Worm (Caenorhabditis elegans) whole organism, late embryonic: ENCODE results near the gene zig-2.

Experiments used
- C08G9.2 ChIP-seq: sonication (generic microtip); optimal IDR thresholded peaks from 2 replicates; lab custom pipeline; 2016; ENCODE audit warnings: mild to moderate bottlenecking, missing genetic modification characterization, moderate library complexity, missing compliant biosample characterization
- F13H6.1 ChIP-seq: sonication (generic microtip); optimal IDR thresholded peaks from 2 replicates; lab custom pipeline; 2016; ENCODE audit warnings: missing genetic modification characterization, missing compliant biosample characterization
- K09A11.1 ChIP-seq: sonication (generic microtip); optimal IDR thresholded peaks from 2 replicates; lab custom pipeline; 2017; ENCODE audit warnings: antibody characterized with exemption, mild to moderate bottlenecking, missing genetic modification characterization, missing compliant biosample characterization; ENCODE audit not compliant: insufficient read depth
- T23F11.4 ChIP-seq: fragments of 200-800 bp; sonication (Bioruptor generic); optimal IDR thresholded peaks from 2 replicates; lab custom pipeline; 2018; ENCODE audit warnings: mild to moderate bottlenecking, missing genetic modification characterization, missing compliant biosample characterization
- ahr-1 ChIP-seq: sonication (generic microtip); optimal IDR thresholded peaks from 2 replicates; lab custom pipeline; 2016; ENCODE audit warnings: missing genetic modification characterization, missing compliant biosample characterization
- ceh-18 ChIP-seq: sonication (generic microtip); optimal IDR thresholded peaks from 2 replicates; lab custom pipeline; 2016; ENCODE audit warnings: missing genetic modification characterization, missing compliant biosample characterization
- ceh-2 ChIP-seq: sonication (generic microtip); optimal IDR thresholded peaks from 2 replicates; lab custom pipeline; 2016; ENCODE audit warnings: missing genotype, missing genetic modification characterization, missing compliant biosample characterization
- ceh-22 ChIP-seq: sonication (generic microtip); optimal IDR thresholded peaks from 2 replicates; lab custom pipeline; 2017; ENCODE audit warnings: missing biosample characterization, missing genetic modification characterization
- ceh-34 ChIP-seq: sonication (generic microtip); optimal IDR thresholded peaks from 2 replicates; lab custom pipeline; 2016; ENCODE audit warnings: mild to moderate bottlenecking, missing genetic modification characterization, missing compliant biosample characterization
- ceh-9 ChIP-seq: sonication (generic microtip); optimal IDR thresholded peaks from 2 replicates; lab custom pipeline; 2016; ENCODE audit warnings: mild to moderate bottlenecking, missing genetic modification characterization, inconsistent platforms, missing compliant biosample characterization
- che-1 ChIP-seq: sonication (generic microtip); optimal IDR thresholded peaks from 2 replicates; lab custom pipeline; 2016; ENCODE audit warnings: mild to moderate bottlenecking, missing genetic modification characterization, missing compliant biosample characterization
- dmd-4 ChIP-seq: sonication (generic microtip); optimal IDR thresholded peaks from 2 replicates; lab custom pipeline; 2016; ENCODE audit warnings: borderline replicate concordance, missing genetic modification characterization, missing compliant biosample characterization
- elt-4 ChIP-seq: sonication (generic microtip); optimal IDR thresholded peaks from 2 replicates; lab custom pipeline; 2016; ENCODE audit warnings: missing genetic modification characterization, missing compliant biosample characterization
- ets-4 ChIP-seq: sonication (generic microtip); optimal IDR thresholded peaks from 2 replicates; lab custom pipeline; 2016; ENCODE audit warnings: missing genetic modification characterization, missing compliant biosample characterization
- eyg-1 ChIP-seq: sonication (generic microtip); optimal IDR thresholded peaks from 2 replicates; lab custom pipeline; 2016; ENCODE audit warnings: missing genotype, missing genetic modification characterization, missing compliant biosample characterization
- gmeb-2 ChIP-seq: sonication (generic microtip); optimal IDR thresholded peaks from 2 replicates; lab custom pipeline; 2016; ENCODE audit warnings: missing genetic modification characterization, inconsistent platforms, missing compliant biosample characterization
- hlh-30 ChIP-seq: sonication (generic microtip); optimal IDR thresholded peaks from 2 replicates; lab custom pipeline; 2017; ENCODE audit warnings: antibody characterized with exemption, missing genetic modification characterization, missing compliant biosample characterization; ENCODE audit not compliant: insufficient read depth
- hlh-6 ChIP-seq: sonication (generic microtip); optimal IDR thresholded peaks from 2 replicates; lab custom pipeline; 2016; ENCODE audit warnings: missing genotype, missing genetic modification characterization, missing compliant biosample characterization
- hlh-8 ChIP-seq: sonication (generic microtip); optimal IDR thresholded peaks from 2 replicates; lab custom pipeline; 2016; ENCODE audit warnings: missing genotype, missing genetic modification characterization, missing compliant biosample characterization
- mec-3 ChIP-seq: sonication (generic microtip); optimal IDR thresholded peaks from 2 replicates; lab custom pipeline; 2016; ENCODE audit warnings: borderline replicate concordance, missing genetic modification characterization, missing compliant biosample characterization
- nhr-232 ChIP-seq: sonication (generic microtip); optimal IDR thresholded peaks from 2 replicates; lab custom pipeline; 2016; ENCODE audit warnings: missing genetic modification characterization, missing compliant biosample characterization
- npax-4 ChIP-seq: sonication (generic microtip); optimal IDR thresholded peaks from 2 replicates; lab custom pipeline; 2016; ENCODE audit warnings: missing genetic modification characterization, missing compliant biosample characterization
- odd-2 ChIP-seq: sonication (generic microtip); optimal IDR thresholded peaks from 2 replicates; lab custom pipeline; 2017; ENCODE audit warnings: antibody characterized with exemption, mild to moderate bottlenecking, missing genetic modification characterization, missing compliant biosample characterization
- pat-9 ChIP-seq: fragments of 200-800 bp; sonication (Bioruptor generic); optimal IDR thresholded peaks from 2 replicates; lab custom pipeline; 2018; ENCODE audit warnings: mild to moderate bottlenecking, missing genetic modification characterization, moderate library complexity, missing compliant biosample characterization
- pqm-1 ChIP-seq: sonication (generic microtip); optimal IDR thresholded peaks from 2 replicates; lab custom pipeline; 2016; ENCODE audit warnings: missing genetic modification characterization, missing compliant biosample characterization
- ref-2 ChIP-seq: sonication (generic microtip); optimal IDR thresholded peaks from 2 replicates; lab custom pipeline; 2016; ENCODE audit warnings: missing genetic modification characterization, missing compliant biosample characterization
- sox-4 ChIP-seq: sonication (generic microtip); optimal IDR thresholded peaks from 2 replicates; lab custom pipeline; 2017; ENCODE audit warnings: mild to moderate bottlenecking, missing genetic modification characterization, inconsistent platforms, missing compliant biosample characterization
- syd-9 ChIP-seq: sonication (generic microtip); optimal IDR thresholded peaks from 2 replicates; lab custom pipeline; 2016; ENCODE audit warnings: mild to moderate bottlenecking, missing genetic modification characterization, moderate library complexity, missing compliant biosample characterization
- ttx-3 ChIP-seq: sonication (generic microtip); optimal IDR thresholded peaks from 2 replicates; lab custom pipeline; 2016; ENCODE audit warnings: missing genetic modification reagents, missing genetic modification characterization, missing compliant biosample characterization
- unc-3 ChIP-seq, 2 experiments: fragments of 200-800 bp in 1 of 2; sonication (Bioruptor generic) in 1 of 2; sonication (generic microtip) in 1 of 2; conservative IDR thresholded peaks in 1 of 2; optimal IDR thresholded peaks in 1 of 2; 2 replicates each; pipeline versions ENCODE4 v1.3.6 to Lab custom; 2016 to 2022; ENCODE audit warnings: missing compliant biosample characterization in 2 of 2, missing genetic modification characterization in 2 of 2, missing genetic modification reagents in 1 of 2
- unc-42 ChIP-seq: sonication (generic microtip); optimal IDR thresholded peaks from 2 replicates; lab custom pipeline; 2016; ENCODE audit warnings: missing genotype, missing genetic modification characterization, missing compliant biosample characterization
- unc-55 ChIP-seq: sonication (generic microtip); optimal IDR thresholded peaks from 2 replicates; lab custom pipeline; 2017; ENCODE audit warnings: missing biosample characterization, missing genetic modification reagents, missing genetic modification characterization
- unc-86 ChIP-seq: sonication (generic microtip); optimal IDR thresholded peaks from 2 replicates; lab custom pipeline; 2016; ENCODE audit warnings: missing genetic modification characterization, missing compliant biosample characterization
- zip-5 ChIP-seq: sonication (generic microtip); optimal IDR thresholded peaks from 2 replicates; lab custom pipeline; 2016; ENCODE audit warnings: missing genetic modification characterization, missing compliant biosample characterization
- ztf-16 ChIP-seq: sonication (generic microtip); optimal IDR thresholded peaks from 2 replicates; lab custom pipeline; 2017; ENCODE audit warnings: missing genetic modification characterization, missing compliant biosample characterization

Gene zig-2

DNA sequence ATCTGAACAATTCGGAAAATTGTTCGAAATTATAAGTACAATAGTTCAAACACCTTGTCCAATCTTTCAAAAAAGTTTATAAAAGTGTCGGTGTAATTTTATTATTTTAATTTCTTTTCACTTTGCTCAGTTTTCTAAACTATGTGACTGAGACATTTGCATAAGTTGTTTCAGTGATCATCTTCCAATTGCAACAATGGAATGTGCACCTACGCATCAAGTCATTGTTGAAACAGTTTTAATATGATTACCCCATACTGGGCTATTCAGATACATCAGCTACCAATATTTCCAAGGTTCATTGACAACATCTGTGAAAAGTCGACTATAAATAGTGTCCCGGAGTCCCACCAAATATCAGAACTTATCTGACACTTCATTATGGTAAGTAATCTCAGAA lies 15.9 kb upstream of the zig-2 start, which contains the start of gene nspc-13:
nspc-13 (plus strand) TSS at position 301 of the 400 bp plus-strand sequence.
- TF ChIP-seq ttx-3 (tag; lab: Kevin White, UChicago) (no peak), syd-9 (tag; lab: Kevin White, UChicago) (no peak), unc-3 (GFP tag; conservative IDR thresholded peaks at IDR 0.05; lab: Robert Waterston, UW) (no peak), unc-3 (tag; optimal IDR thresholded peaks at IDR 0.05; lab: Kevin White, UChicago) (no peak), unc-86 (tag; lab: Kevin White, UChicago) (no peak), T23F11.4 (GFP tag; lab: Kevin White, UChicago) (no peak), C08G9.2 (no peak), hlh-6 (tag; lab: Kevin White, UChicago) (no peak), ceh-34 (no peak), npax-4 (no peak), ref-2 (no peak), elt-4 (tag; lab: Kevin White, UChicago) (no peak), ceh-18 (tag; lab: Kevin White, UChicago) (no peak), ceh-2 (tag; lab: Kevin White, UChicago) (no peak), unc-42 (tag; lab: Kevin White, UChicago) (no peak), eyg-1 (no peak)
- TF ChIP-seq, all 69 proteins: peak for 0

DNA sequence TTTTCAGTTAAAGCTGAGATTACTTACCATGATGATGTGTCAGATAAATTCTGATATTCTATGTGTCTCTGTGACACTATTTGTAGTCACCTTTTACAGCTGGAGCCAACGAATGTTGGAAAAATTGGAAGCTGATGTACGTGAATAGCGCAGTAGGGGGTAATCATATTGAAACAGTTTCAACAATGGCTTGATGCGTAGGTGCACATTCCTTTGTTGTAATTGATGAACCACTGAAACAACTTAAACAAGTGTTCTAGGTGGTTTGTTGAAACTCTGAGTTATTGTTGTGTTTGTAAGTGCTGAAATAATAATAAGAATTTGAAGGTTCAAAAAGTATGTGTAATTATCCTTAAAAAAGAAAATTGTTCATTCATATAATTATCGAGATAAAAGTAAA lies 15.3 kb upstream of the zig-2 start, which contains the start of gene nspc-12:
nspc-12 (minus strand) TSS at position 101 of the 400 bp plus-strand sequence.
- TF ChIP-seq ttx-3 (tag; lab: Kevin White, UChicago) (no peak), hlh-8 (tag; lab: Kevin White, UChicago) (no peak), pat-9 (no peak), unc-42 (tag; lab: Kevin White, UChicago) (no peak), eyg-1 (no peak), che-1 (tag; lab: Kevin White, UChicago) (no peak), ahr-1 (tag; lab: Kevin White, UChicago) (no peak), F13H6.1 (tag; lab: Kevin White, UChicago) (no peak), ceh-9 (no peak), hlh-30 (no peak), K09A11.1 (tag; lab: Kevin White, UChicago) (no peak), odd-2 (tag; lab: Kevin White, UChicago) (no peak), pqm-1 (tag; lab: Kevin White, UChicago) (no peak)
- TF ChIP-seq, all 69 proteins: peak for 0

DNA sequence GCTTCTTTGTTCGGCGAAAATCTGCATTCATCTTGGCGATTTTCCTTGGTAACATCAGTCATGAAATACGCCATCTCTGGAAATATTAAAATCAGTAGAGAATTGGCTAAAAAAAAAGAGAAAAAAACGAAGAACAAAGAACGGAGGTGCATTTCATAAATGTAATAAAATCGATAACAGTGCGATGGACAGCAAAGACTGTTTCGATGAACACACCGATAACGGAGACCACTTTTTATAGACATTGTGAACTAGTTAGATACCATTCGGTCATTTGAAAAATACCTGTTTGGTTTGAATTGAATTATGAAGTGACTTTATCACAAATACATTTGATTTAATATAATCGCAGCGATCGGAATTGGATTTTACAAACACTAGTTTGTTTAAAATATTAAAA lies 11.6 kb upstream of the zig-2 start, which contains the start of gene F42F12.4:
F42F12.4 (minus strand) TSS at position 76 of the 400 bp plus-strand sequence.
- TF ChIP-seq ceh-34 (no peak), zip-5 (no peak), hlh-30 (no peak), ets-4 (tag; lab: Kevin White, UChicago) (no peak), npax-4 (no peak), unc-3 (GFP tag; conservative IDR thresholded peaks at IDR 0.05; lab: Robert Waterston, UW) (no peak), unc-3 (tag; optimal IDR thresholded peaks at IDR 0.05; lab: Kevin White, UChicago) (no peak), sox-4 (no peak), dmd-4 (tag; lab: Kevin White, UChicago) (no peak), nhr-232 (tag; lab: Kevin White, UChicago) (no peak), T23F11.4 (GFP tag; lab: Kevin White, UChicago) (no peak), unc-55 (GFP tag; lab: Kevin White, UChicago) (no peak), ztf-16 (tag; lab: Kevin White, UChicago) (no peak), pat-9 (no peak)

DNA sequence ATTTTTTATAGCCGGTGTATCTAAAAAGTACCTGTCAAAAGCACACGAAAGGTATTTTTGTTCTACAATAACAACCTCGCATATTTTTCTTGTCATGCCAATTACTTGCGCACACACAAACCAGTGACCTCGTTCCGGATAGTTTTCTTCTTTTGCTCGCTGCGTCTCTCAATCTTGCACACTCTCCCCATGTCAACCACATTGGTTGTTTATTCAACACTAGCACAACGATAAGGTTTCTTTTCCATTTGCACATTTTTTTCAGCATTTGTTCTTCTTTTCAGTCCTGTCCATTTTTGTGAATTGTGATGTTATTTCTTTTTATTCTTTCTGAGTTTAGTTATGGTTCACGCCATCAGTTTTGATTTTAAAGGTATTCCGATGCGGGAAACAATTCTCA lies 9.0 kb upstream of the zig-2 start, which contains the start of gene F42F12.3:
F42F12.3 (plus strand) TSS at position 372 of the 400 bp plus-strand sequence.
- no peak for TF ChIP-seq ceh-22 (tag; lab: Kevin White, UChicago)
- TF ChIP-seq mec-3 (tag; lab: Kevin White, UChicago) = no peak
- no peak for TF ChIP-seq gmeb-2 (tag; lab: Kevin White, UChicago)
- no peak for TF ChIP-seq unc-55 (GFP tag; lab: Kevin White, UChicago)
